Worm (Caenorhabditis elegans) whole organism, L4/young adult: Measurements from ENCODE around the gene nhr-288.
"Not testable (repeated sequence)": the region's sequence is repeated elsewhere in the genome, so short reads cannot be mapped to it uniquely, and the experiment has no call there.

Experiments
- W03F9.2 ChIP-seq: fragments of 150-350 bp; optimal IDR thresholded peaks from 2 replicates; lab custom pipeline; 2014; ENCODE audit warnings: missing biosample characterization, missing genetic modification characterization
- dao-5 ChIP-seq: sonication (generic microtip); optimal IDR thresholded peaks from 2 replicates; lab custom pipeline; 2016; ENCODE audit warnings: missing genotype, missing genetic modification characterization, moderate library complexity, missing compliant biosample characterization
- him-1 ChIP-seq: sonication (generic microtip); optimal IDR thresholded peaks from 2 replicates; lab custom pipeline; 2016; ENCODE audit warnings: missing genotype, missing genetic modification reagents, missing genetic modification characterization, missing compliant biosample characterization

The nhr-288 gene

ce11 chrV:18382590-18382989, at the start of gene nhr-288:
TSS of gene nhr-288 (minus strand) at chrV:18382690.
- TF ChIP-seq him-1 (tag; lab: Kevin White, UChicago) (no peak), W03F9.2 (no peak), dao-5 (no peak)

ce11 chrV:18431450-18431849, 49.0 kb upstream of the nhr-288 start, which contains the start of gene srw-82:
TSS of gene srw-82 (plus strand) at chrV:18431750.
- TF ChIP-seq dao-5: no peak
- TF ChIP-seq W03F9.2: no peak
- no peak for TF ChIP-seq him-1 (tag; lab: Kevin White, UChicago)

- TF ChIP-seq W03F9.2 (no peak), him-1 (tag; lab: Kevin White, UChicago) (no peak), dao-5 (no peak)
Measured at ce11 chrV:18430826-18431225, 48.3 kb upstream of the nhr-288 start.

- TF ChIP-seq him-1 (tag; lab: Kevin White, UChicago) (no peak), dao-5 (no peak), W03F9.2 (no peak)
Measured at ce11 chrV:18426280-18426679, 43.8 kb upstream of the nhr-288 start, which contains the start of gene srw-83. TSS of gene srw-83 (plus strand) at chrV:18426580.

- no peak for TF ChIP-seq dao-5
Measured at ce11 chrV:18425544-18425943, 43.1 kb upstream of the nhr-288 start, which contains the start of gene ZK262.19. TSS of gene ZK262.19 (minus strand) at chrV:18425644.

ce11 chrV:18424471-18424870, 42.0 kb upstream of the nhr-288 start, which contains the start of gene ZK262.4:
TSS of gene ZK262.4 (minus strand) at chrV:18424571.
- TF ChIP-seq W03F9.2: no peak
- TF ChIP-seq him-1 (tag; lab: Kevin White, UChicago): no peak
- TF ChIP-seq dao-5: no peak

- no peak for TF ChIP-seq W03F9.2
- TF ChIP-seq him-1 (tag; lab: Kevin White, UChicago): no peak
- no peak for TF ChIP-seq dao-5
Measured at ce11 chrV:18420797-18421196, 38.3 kb upstream of the nhr-288 start, which contains the start of gene srj-26. TSS of gene srj-26 (plus strand) at chrV:18421097.

ce11 chrV:18414051-18414450, 31.6 kb upstream of the nhr-288 start, which contains the start of gene txt-8:
TSS of gene txt-8 (plus strand) at chrV:18414351.
- no peak for TF ChIP-seq him-1 (tag; lab: Kevin White, UChicago)
- no peak for TF ChIP-seq W03F9.2
- no peak for TF ChIP-seq dao-5

ce11 chrV:18412887-18413286, 30.4 kb upstream of the nhr-288 start, which contains the start of gene ZK262.2:
TSS of gene ZK262.2 (minus strand) at chrV:18412987.
- TF ChIP-seq dao-5 (no peak), him-1 (tag; lab: Kevin White, UChicago) (no peak), W03F9.2 (no peak)

- TF ChIP-seq him-1 (tag; lab: Kevin White, UChicago): no peak
- no peak for TF ChIP-seq W03F9.2
- TF ChIP-seq dao-5: no peak
Measured at ce11 chrV:18412351-18412750, 29.9 kb upstream of the nhr-288 start.

ce11 chrV:18410142-18410541, 27.7 kb upstream of the nhr-288 start, which contains the start of gene srh-207:
TSS of gene srh-207 (minus strand) at chrV:18410242.
- TF ChIP-seq dao-5 (no peak), W03F9.2 (no peak), him-1 (tag; lab: Kevin White, UChicago) (no peak)

ce11 chrV:18404767-18405166, 22.3 kb upstream of the nhr-288 start, which contains the start of gene srh-209:
TSS of gene srh-209 (minus strand) at chrV:18404867.
- not testable (repeated sequence) for TF ChIP-seq him-1 (tag; lab: Kevin White, UChicago); dao-5; W03F9.2

ce11 chrV:18402743-18403142, 20.3 kb upstream of the nhr-288 start:
- TF ChIP-seq W03F9.2 (no peak), dao-5 (no peak), him-1 (tag; lab: Kevin White, UChicago) (no peak)

- TF ChIP-seq him-1 (tag; lab: Kevin White, UChicago): no peak
- TF ChIP-seq dao-5: no peak
- TF ChIP-seq W03F9.2: no peak
Measured at ce11 chrV:18397814-18398213, 15.3 kb upstream of the nhr-288 start, which contains the start of gene Y51A2B.16. TSS of gene Y51A2B.16 (minus strand) at chrV:18397914.

- no peak for TF ChIP-seq W03F9.2
- TF ChIP-seq dao-5: no peak
- TF ChIP-seq him-1 (tag; lab: Kevin White, UChicago): no peak
Measured at ce11 chrV:18395649-18396048, 13.2 kb upstream of the nhr-288 start, which contains the start of gene Y51A2B.9. TSS of gene Y51A2B.9 (minus strand) at chrV:18395749.

ce11 chrV:18394203-18394602, 11.7 kb upstream of the nhr-288 start, which contains the start of gene Y51A2B.6:
TSS of gene Y51A2B.6 (minus strand) at chrV:18394303.
- TF ChIP-seq him-1 (tag; lab: Kevin White, UChicago) (no peak), dao-5 (no peak)
